Fruit fly (Drosophila melanogaster) whole organism, pupa: ENCODE results near the gene CG43321.

ENCODE experiments used
- CG12605 ChIP-seq: fragments of 200-800 bp; sonication (Bioruptor generic); IDR thresholded peaks from 2 replicates; pipeline ENCODE4 v1.3.6; 2022; ENCODE audit warnings: missing biosample characterization, missing genetic modification characterization
- CG13204 ChIP-seq: fragments of 200-800 bp; sonication (Bioruptor generic); optimal IDR thresholded peaks from 2 replicates; lab custom pipeline; 2018; ENCODE audit warnings: missing biosample characterization, mild to moderate bottlenecking, missing genetic modification characterization, moderate library complexity
- CG14655 ChIP-seq: fragments of 200-800 bp; sonication (Bioruptor generic); optimal IDR thresholded peaks from 3 replicates; lab custom pipeline; 2017; ENCODE audit warnings: mild to moderate bottlenecking, missing biosample characterization, missing genetic modification reagents, missing genetic modification characterization
- CG15710 ChIP-seq: fragments of 200-800 bp; sonication (Bioruptor generic); optimal IDR thresholded peaks from 2 replicates; lab custom pipeline; 2018; ENCODE audit warnings: missing biosample characterization, mild to moderate bottlenecking, missing genetic modification characterization, moderate library complexity
- CG17806 ChIP-seq: fragments of 200-800 bp; sonication (Bioruptor generic); optimal IDR thresholded peaks from 2 replicates; lab custom pipeline; 2018; ENCODE audit warnings: missing biosample characterization, mild to moderate bottlenecking, missing genetic modification characterization, moderate library complexity
- CG32121 ChIP-seq: fragments of 200-800 bp; sonication (Bioruptor generic); IDR thresholded peaks from 2 replicates; pipeline ENCODE4 v1.3.6; 2022; ENCODE audit warnings: missing biosample characterization, missing genetic modification characterization
- CG34367 ChIP-seq: fragments of 200-800 bp; sonication (Bioruptor generic); optimal IDR thresholded peaks from 2 replicates; lab custom pipeline; 2018; ENCODE audit warnings: missing biosample characterization, mild to moderate bottlenecking, missing genetic modification characterization
- D1 ChIP-seq: fragments of 200-800 bp; sonication (Bioruptor generic); optimal IDR thresholded peaks from 2 replicates; lab custom pipeline; 2018; ENCODE audit warnings: missing biosample characterization, mild to moderate bottlenecking, missing genetic modification characterization, moderate library complexity
- Pif1B ChIP-seq: fragments of 200-800 bp; sonication (Bioruptor generic); optimal IDR thresholded peaks from 3 replicates; lab custom pipeline; 2016; ENCODE audit warnings: missing biosample characterization, missing genetic modification characterization
- Snoo ChIP-seq: fragments of 200-800 bp; sonication (Bioruptor generic); optimal IDR thresholded peaks from 3 replicates; lab custom pipeline; 2017; ENCODE audit warnings: missing biosample characterization, mild to moderate bottlenecking, missing genetic modification characterization, inconsistent platforms
- rn ChIP-seq: fragments of 200-800 bp; sonication (Bioruptor generic); IDR thresholded peaks from 2 replicates; pipeline ENCODE4 v1.3.6; 2022; ENCODE audit warnings: missing biosample characterization, missing genetic modification characterization

DNA sequence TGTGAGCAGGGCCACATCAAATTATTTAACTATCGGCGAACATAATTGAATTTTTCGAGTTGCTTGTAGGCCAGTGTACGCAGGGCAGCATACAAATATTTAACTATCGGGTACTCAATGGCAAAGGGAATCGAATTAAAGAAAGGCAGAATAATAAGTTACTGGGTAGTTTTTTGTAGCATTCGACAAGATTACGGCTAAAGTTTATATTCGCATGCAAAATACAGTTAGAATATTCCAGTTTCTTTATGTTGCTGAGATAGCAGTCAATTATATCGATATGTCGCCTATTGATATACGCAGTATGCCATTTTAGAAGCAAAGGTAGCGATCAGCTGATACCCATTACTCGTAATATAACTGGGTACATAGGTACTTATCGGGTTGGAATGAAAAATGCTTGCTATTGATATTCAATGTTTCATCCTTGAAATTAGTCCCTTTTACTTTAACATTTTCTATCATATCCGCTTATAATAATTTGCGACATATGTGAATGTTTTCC lies 44.0 kb upstream of the CG43321 start:
- TF ChIP-seq CG17806 (tag; lab: Kevin White, UChicago) = peak; percentile 42
- 0 out of 2 replicates have a peak, but pooled peaks have one; percentile 11 for TF ChIP-seq rn (GFP tag; lab: Robert Waterston, UW)
- no peak for TF ChIP-seq CG14655 (GFP tag; lab: Kevin White, UChicago)
- peak; percentile 22 for TF ChIP-seq Snoo (tag; lab: Kevin White, UChicago)
- peak; percentile 32; the same call in 1 of the 2 replicates for TF ChIP-seq CG12605 (GFP tag; lab: Robert Waterston, UW)
- TF ChIP-seq CG32121 = no peak
- no peak for TF ChIP-seq CG34367 (tag; lab: Kevin White, UChicago)
- TF ChIP-seq Pif1B (GFP tag; lab: Kevin White, UChicago) = no peak
- no peak for TF ChIP-seq D1 (tag; lab: Kevin White, UChicago)
- no peak for TF ChIP-seq CG15710 (tag; lab: Kevin White, UChicago)
- TF ChIP-seq CG13204 (GFP tag; lab: Kevin White, UChicago) = no peak
